Fruit fly (Drosophila melanogaster) whole organism, wandering third instar larva: ENCODE results near the gene CG3301.

Source experiments
- CG9705 ChIP-seq: fragments of 200-800 bp; sonication (Bioruptor generic); optimal IDR thresholded peaks from 2 replicates; lab custom pipeline; 2018; ENCODE audit warnings: missing biosample characterization, mild to moderate bottlenecking, missing genetic modification characterization
- GATAd ChIP-seq: sonication (Bioruptor generic); optimal IDR thresholded peaks from 2 replicates; lab custom pipeline; 2016; ENCODE audit warnings: missing biosample characterization, missing genetic modification characterization
- Hr78 ChIP-seq: fragments of >200 bp; optimal IDR thresholded peaks from 2 replicates; lab custom pipeline; 2017; ENCODE audit warnings: missing biosample characterization, missing genetic modification characterization
- Hr83 ChIP-seq: fragments of 200-300 bp; sonication (Bioruptor generic); optimal IDR thresholded peaks from 2 replicates; lab custom pipeline; 2016; ENCODE audit warnings: missing biosample characterization, mild to moderate bottlenecking, missing genetic modification characterization, moderate library complexity; ENCODE audit not compliant: poor library complexity, severe bottlenecking
- Myc ChIP-seq: fragments of >200 bp; optimal IDR thresholded peaks from 2 replicates; lab custom pipeline; 2017
- Rel ChIP-seq, 2 experiments: fragments of 200-800 bp; sonication (Bioruptor generic) in 1 of 2; optimal IDR thresholded peaks; 2 replicates in 1 of 2; 3 replicates in 1 of 2; lab custom pipeline; 2016 to 2019; ENCODE audit warnings: mild to moderate bottlenecking in 2 of 2, missing biosample characterization in 2 of 2, missing genetic modification characterization in 2 of 2, moderate library complexity in 1 of 2
- Sp1 ChIP-seq: fragments of 200-800 bp; sonication (Bioruptor generic); optimal IDR thresholded peaks from 3 replicates; lab custom pipeline; 2019; ENCODE audit warnings: missing biosample characterization, mild to moderate bottlenecking, missing genetic modification characterization, moderate library complexity
- br ChIP-seq: fragments of 200-800 bp; sonication (Bioruptor generic); optimal IDR thresholded peaks from 2 replicates; lab custom pipeline; 2016; ENCODE audit warnings: missing biosample characterization, missing genetic modification characterization
- dl ChIP-seq, 2 experiments: fragments of 175-275, 200-275 bp in 1 of 2; fragments of 200-275 bp in 1 of 2; sonication (Bioruptor generic); optimal IDR thresholded peaks; lab custom pipeline; 2018; ENCODE audit warnings: mild to moderate bottlenecking in 2 of 2, missing biosample characterization in 2 of 2, missing genetic modification characterization in 2 of 2, moderate library complexity in 2 of 2; ENCODE audit not compliant: partially characterized antibody in 2 of 2, insufficient read depth in 1 of 2
- h ChIP-seq: fragments of 200-800 bp; sonication (Bioruptor generic); optimal IDR thresholded peaks from 3 replicates; lab custom pipeline; 2016; ENCODE audit warnings: missing biosample characterization, mild to moderate bottlenecking, missing genetic modification characterization
- lola ChIP-seq: fragments of >200 bp; optimal IDR thresholded peaks from 2 replicates; lab custom pipeline; 2017; ENCODE audit warnings: missing biosample characterization, missing genetic modification characterization
- pan ChIP-seq: fragments of >200 bp; optimal IDR thresholded peaks from 2 replicates; lab custom pipeline; 2017
- psq ChIP-seq: fragments of 200-800 bp; sonication (Bioruptor generic); optimal IDR thresholded peaks from 3 replicates; lab custom pipeline; 2017; ENCODE audit warnings: missing biosample characterization, mild to moderate bottlenecking, missing genetic modification characterization, moderate library complexity
- usp ChIP-seq: fragments of >200 bp; optimal IDR thresholded peaks from 2 replicates; lab custom pipeline; 2017; ENCODE audit warnings: missing biosample characterization, missing genetic modification characterization

DNA sequence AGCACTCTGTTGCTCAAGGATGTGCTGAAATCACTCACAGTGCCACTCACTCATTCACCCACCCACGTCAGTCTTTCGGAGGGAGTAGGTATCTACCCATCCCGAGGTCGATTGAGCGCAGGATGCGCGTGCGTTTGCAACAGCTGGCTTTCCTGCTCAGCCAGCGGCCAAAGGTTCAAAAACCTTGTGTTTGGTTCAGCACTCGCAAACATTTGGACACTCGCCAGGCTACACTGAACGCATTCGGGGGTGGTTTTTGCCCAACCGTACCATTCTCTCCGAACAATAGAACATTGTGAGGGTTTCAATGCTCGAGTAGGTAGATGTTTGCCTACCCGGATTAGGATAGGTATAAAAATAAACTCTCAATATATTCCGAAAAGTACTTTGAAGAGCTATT is 19.0 kb upstream of the CG3301 start:
- TF ChIP-seq lola = no peak
- TF ChIP-seq CG9705 (GFP tag; lab: Kevin White, UChicago) = no peak
- TF ChIP-seq Hr83 (GFP tag; lab: Kevin White, UChicago) = no peak
- TF ChIP-seq h (GFP tag; lab: Kevin White, UChicago) = no peak
- no peak for TF ChIP-seq Sp1 (GFP tag; lab: Kevin White, UChicago)
- TF ChIP-seq psq (GFP tag; lab: Kevin White, UChicago) = no peak
- TF ChIP-seq Rel (GFP tag; optimal IDR thresholded peaks at IDR 0.05; lab: Kevin White, UChicago) = no peak
- TF ChIP-seq Rel (tag; optimal IDR thresholded peaks at IDR 0.05; lab: Kevin White, UChicago) = no peak
- no peak for TF ChIP-seq GATAd (GFP tag; lab: Kevin White, UChicago)
- TF ChIP-seq Hr78 (GFP tag; lab: Kevin White, UChicago) = no peak
- TF ChIP-seq br (GFP tag; lab: Kevin White, UChicago) = no peak
- TF ChIP-seq dl (GFP tag; optimal IDR thresholded peaks at IDR 0.05; lab: Kevin White, UChicago; ENCODE audit: insufficient read depth in 1 of 2, partially characterized antibody in 2 of 2) = no peak
- TF ChIP-seq Myc (lab: Kevin White, UChicago) = no peak
- TF ChIP-seq usp (GFP tag; lab: Kevin White, UChicago) = no peak
- no peak for TF ChIP-seq pan
